Worm (Caenorhabditis elegans) whole organism, L4 larva: ENCODE results near the gene C30G12.1.

Experiments used
- F37D6.2 ChIP-seq: sonication (generic microtip); optimal IDR thresholded peaks from 2 replicates; lab custom pipeline; 2016; ENCODE audit warnings: mild to moderate bottlenecking, missing genetic modification characterization, missing compliant biosample characterization
- aly-2 ChIP-seq: sonication (generic microtip); optimal IDR thresholded peaks from 2 replicates; lab custom pipeline; 2018; ENCODE audit warnings: missing biosample characterization, missing genetic modification characterization
- ces-1 ChIP-seq: fragments of 150-350 bp; sonication (generic microtip); optimal IDR thresholded peaks from 4 replicates; lab custom pipeline; 2014; ENCODE audit warnings: missing biosample characterization, missing genetic modification reagents, missing genetic modification characterization
- dmd-9 ChIP-seq: fragments of 200-800 bp; sonication (Bioruptor generic); IDR thresholded peaks from 2 replicates; pipeline ENCODE4 v1.3.6; 2022; ENCODE audit warnings: missing genetic modification reagents, missing genetic modification characterization, missing compliant biosample characterization
- mep-1 ChIP-seq: fragments of 150-350 bp; sonication (generic microtip); optimal IDR thresholded peaks from 3 replicates; lab custom pipeline; 2014; ENCODE audit warnings: missing biosample characterization, missing genetic modification characterization
- skn-1 ChIP-seq: fragments of 150-350 bp; optimal IDR thresholded peaks from 2 replicates; lab custom pipeline; 2014; ENCODE audit warnings: missing biosample characterization, missing genetic modification characterization

DNA sequence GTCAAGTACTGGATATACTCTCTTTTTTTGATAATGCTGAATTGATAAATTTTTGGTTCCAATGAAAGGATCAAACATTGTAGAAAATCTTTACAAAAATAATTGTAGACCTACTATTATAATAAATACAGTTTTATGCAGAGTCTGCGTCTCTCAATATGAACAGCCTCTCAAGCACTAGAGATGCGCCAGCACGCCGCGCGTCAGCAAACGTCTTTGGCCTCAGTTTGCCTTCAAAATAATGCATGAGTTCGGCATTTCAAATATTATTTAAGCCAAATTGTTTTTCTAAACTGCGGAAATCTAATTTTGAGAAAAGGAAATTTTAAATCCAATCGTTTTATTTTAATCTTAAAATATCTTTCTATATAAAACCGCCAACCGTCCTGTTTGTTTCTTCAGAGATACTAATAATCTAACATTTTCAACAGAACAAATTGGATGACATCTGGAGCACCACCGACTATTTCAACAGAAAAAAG, 2.6 kb downstream of the C30G12.1 start, which contains the start of gene cul-4:
- TF ChIP-seq ces-1 (GFP tag; lab: Kevin White, UChicago) (no peak), F37D6.2 (tag; lab: Kevin White, UChicago) (no peak), skn-1 (tag; lab: Kevin White, UChicago) (no peak), dmd-9 (GFP tag; lab: Robert Waterston, UW) (no peak), aly-2 (tag; lab: Kevin White, UChicago) (no peak), mep-1 (tag; lab: Kevin White, UChicago) (no peak)
